Worm (Caenorhabditis elegans): ENCODE measurements around the gene ksr-1.

The ksr-1 gene

ce11 chrX:8284003-8284402 is 9.0 kb downstream of the ksr-1 start:
- TF ChIP-seq sptf-1 (tag; optimal IDR thresholded peaks at IDR 0.05) (no peak), lin-13 (tag; optimal IDR thresholded peaks at IDR 0.05) (no peak), bed-3 (GFP tag; optimal IDR thresholded peaks at IDR 0.05) (no peak), unc-62 (GFP tag; optimal IDR thresholded peaks at IDR 0.05) (no peak), sem-2 (GFP tag; optimal IDR thresholded peaks at IDR 0.05) (no peak)

ce11 chrX:8285169-8285796 is 10.3 kb downstream of the ksr-1 start, which contains the start of the genes fis-2 and F13B9.2:
fis-2 (minus strand) TSS chrX:8285219.
F13B9.2 (plus strand) TSS chrX:8285683.
- peak; percentile 36 for TF ChIP-seq ham-2 (GFP tag; optimal IDR thresholded peaks at IDR 0.05)
- peak; percentile 89 for TF ChIP-seq elt-1 (tag; optimal IDR thresholded peaks at IDR 0.05; ENCODE audit: borderline replicate concordance, insufficient read depth)
- peak; percentile 1 for TF ChIP-seq blmp-1 (tag; optimal IDR thresholded peaks at IDR 0.05)
- no peak for TF ChIP-seq unc-62 (GFP tag; optimal IDR thresholded peaks at IDR 0.05)

ce11 chrX:8286164-8286563 is 11.2 kb downstream of the ksr-1 start:
- TF ChIP-seq ham-2 (GFP tag; optimal IDR thresholded peaks at IDR 0.05) = no peak
- TF ChIP-seq mep-1 (tag; optimal IDR thresholded peaks at IDR 0.05) = no peak
- TF ChIP-seq ces-1 (GFP tag; optimal IDR thresholded peaks at IDR 0.05) = no peak
- no peak for TF ChIP-seq zip-8 (tag; optimal IDR thresholded peaks at IDR 0.05)
- TF ChIP-seq flh-1 (GFP tag; optimal IDR thresholded peaks at IDR 0.05) = no peak
- no peak for TF ChIP-seq drap-1 (GFP tag; optimal IDR thresholded peaks at IDR 0.05)
- TF ChIP-seq nhr-12 (tag; optimal IDR thresholded peaks at IDR 0.05) = no peak

ce11 chrX:8286740-8287299 is 11.9 kb downstream of the ksr-1 start, which contains the start of gene sec-16A.2:
sec-16A.2 (plus strand) TSS chrX:8287249.
- TF ChIP-seq M03D4.4 (tag; optimal IDR thresholded peaks at IDR 0.05) = no peak
- TF ChIP-seq lin-13 (tag; optimal IDR thresholded peaks at IDR 0.05) = peak; percentile 9
- peak; percentile 43 for TF ChIP-seq hlh-1 (tag; optimal IDR thresholded peaks at IDR 0.05)
- peak; percentile 59 for TF ChIP-seq pha-4 (tag; optimal IDR thresholded peaks at IDR 0.05)
- TF ChIP-seq ceh-83 (GFP tag; optimal IDR thresholded peaks at IDR 0.05) = no peak
- no peak for TF ChIP-seq tbx-8 (GFP tag; optimal IDR thresholded peaks at IDR 0.05)
- peak; percentile 88 for TF ChIP-seq unc-120 (tag; optimal IDR thresholded peaks at IDR 0.05; ENCODE audit: poor library complexity, severe bottlenecking)
- TF ChIP-seq mls-2 (tag; optimal IDR thresholded peaks at IDR 0.05) = peak; percentile 23
- TF ChIP-seq mab-5 (tag; optimal IDR thresholded peaks at IDR 0.05) = no peak
- no peak for TF ChIP-seq ces-1 (GFP tag; optimal IDR thresholded peaks at IDR 0.05)
- TF ChIP-seq sptf-1 (tag; optimal IDR thresholded peaks at IDR 0.05) = peak; percentile 33
- peak; percentile 92 for TF ChIP-seq mep-1 (tag; optimal IDR thresholded peaks at IDR 0.05)
- TF ChIP-seq lsy-2 (tag; optimal IDR thresholded peaks at IDR 0.05) = peak; percentile 48
- TF ChIP-seq ztf-11 (tag; optimal IDR thresholded peaks at IDR 0.05) = no peak
- no peak for TF ChIP-seq blmp-1 (tag; optimal IDR thresholded peaks at IDR 0.05)
- no peak for TF ChIP-seq elt-1 (tag; optimal IDR thresholded peaks at IDR 0.05; ENCODE audit: borderline replicate concordance, insufficient read depth)
- TF ChIP-seq nhr-2 (tag; optimal IDR thresholded peaks at IDR 0.05) = no peak
- TF ChIP-seq drap-1 (GFP tag; optimal IDR thresholded peaks at IDR 0.05) = peak; percentile 59
- no peak for TF ChIP-seq sem-2 (GFP tag; optimal IDR thresholded peaks at IDR 0.05)
- TF ChIP-seq elt-3 (tag; optimal IDR thresholded peaks at IDR 0.05) = no peak
- TF ChIP-seq nhr-28 (tag; optimal IDR thresholded peaks at IDR 0.05) = no peak
- no peak for TF ChIP-seq snpc-4 (tag; optimal IDR thresholded peaks at IDR 0.05)
- no peak for TF ChIP-seq nhr-12 (tag; optimal IDR thresholded peaks at IDR 0.05)
- peak; percentile 17 for TF ChIP-seq cnd-1 (tag; optimal IDR thresholded peaks at IDR 0.05)
- TF ChIP-seq ceh-39 (tag; optimal IDR thresholded peaks at IDR 0.05) = peak; percentile 68
- no peak for TF ChIP-seq lin-32 (GFP tag; optimal IDR thresholded peaks at IDR 0.05)
- no peak for TF ChIP-seq bed-3 (GFP tag; optimal IDR thresholded peaks at IDR 0.05)
- peak; percentile 69 for TF ChIP-seq nhr-237 (tag; optimal IDR thresholded peaks at IDR 0.05)
- no peak for TF ChIP-seq unc-39 (tag; optimal IDR thresholded peaks at IDR 0.05)
- TF ChIP-seq ham-2 (GFP tag; optimal IDR thresholded peaks at IDR 0.05) = no peak
- no peak for TF ChIP-seq unc-62 (GFP tag; optimal IDR thresholded peaks at IDR 0.05)
- no peak for TF ChIP-seq zip-8 (tag; optimal IDR thresholded peaks at IDR 0.05)
- TF ChIP-seq nhr-76 (tag; optimal IDR thresholded peaks at IDR 0.05) = no peak
- no peak for TF ChIP-seq flh-1 (GFP tag; optimal IDR thresholded peaks at IDR 0.05)
- no peak for TF ChIP-seq ceh-43 (GFP tag; optimal IDR thresholded peaks at IDR 0.05)

All from whole organism, mixed stage, embryonic.